Fruit fly (Drosophila melanogaster) whole organism, embryonic: ENCODE measurements around the gene RpS17.
A peak's percentile ranks its signal among the peaks of the same experiment; 100 is the strongest.

Experiments
- ATbp ChIP-seq: fragments of 200-800 bp; sonication (Bioruptor generic); optimal IDR thresholded peaks from 2 replicates; lab custom pipeline; 2017; ENCODE audit warnings: missing biosample characterization, mild to moderate bottlenecking, missing genetic modification characterization, missing genetic modification reagents
- CG10462 ChIP-seq: fragments of 200-800 bp; sonication (Bioruptor generic); optimal IDR thresholded peaks from 2 replicates; lab custom pipeline; 2016; ENCODE audit warnings: missing biosample characterization, missing genetic modification characterization
- CG10979 ChIP-seq: fragments of 200-800 bp; sonication (Bioruptor generic); optimal IDR thresholded peaks from 2 replicates; lab custom pipeline; 2018; ENCODE audit warnings: missing biosample characterization, mild to moderate bottlenecking, missing genetic modification characterization, moderate library complexity
- CG11247 ChIP-seq: fragments of 200-800 bp; sonication (Bioruptor generic); IDR thresholded peaks from 2 replicates; pipeline ENCODE4 v1.3.6; 2022; ENCODE audit warnings: missing biosample characterization, missing genetic modification characterization
- CG12155 ChIP-seq: fragments of 200-800 bp; sonication (Bioruptor generic); optimal IDR thresholded peaks from 3 replicates; lab custom pipeline; 2016; ENCODE audit warnings: missing biosample characterization, missing genetic modification characterization
- CG1233 ChIP-seq: fragments of 200-800 bp; sonication (Bioruptor generic); optimal IDR thresholded peaks from 4 replicates; lab custom pipeline; 2018; ENCODE audit warnings: missing biosample characterization, mild to moderate bottlenecking, missing genetic modification characterization
- CG12659 ChIP-seq: fragments of 200-800 bp; sonication (Bioruptor generic); optimal IDR thresholded peaks from 3 replicates; lab custom pipeline; 2017; ENCODE audit warnings: mild to moderate bottlenecking, missing biosample characterization, missing genetic modification reagents, missing genetic modification characterization
- CG14667 ChIP-seq: fragments of 200-800 bp; sonication (Bioruptor generic); IDR thresholded peaks from 2 replicates; pipeline ENCODE4 v1.3.6; 2022; ENCODE audit warnings: missing biosample characterization, missing genetic modification characterization
- CG15601 ChIP-seq: fragments of 200-800 bp; sonication (Bioruptor generic); optimal IDR thresholded peaks from 3 replicates; lab custom pipeline; 2019; ENCODE audit warnings: missing biosample characterization, mild to moderate bottlenecking, missing genetic modification characterization, moderate library complexity
- CG1647 ChIP-seq: fragments of 200-800 bp; sonication (Bioruptor generic); optimal IDR thresholded peaks from 3 replicates; lab custom pipeline; 2016; ENCODE audit warnings: missing biosample characterization, missing genetic modification characterization
- CG17328 ChIP-seq: fragments of 200-800 bp; sonication (Bioruptor generic); IDR thresholded peaks from 2 replicates; pipeline ENCODE4 v1.3.6; 2022; ENCODE audit warnings: missing biosample characterization, missing genetic modification characterization
- CG17385 ChIP-seq: fragments of 200-800 bp; sonication (Bioruptor generic); optimal IDR thresholded peaks from 3 replicates; lab custom pipeline; 2018; ENCODE audit warnings: missing biosample characterization, mild to moderate bottlenecking, missing genetic modification characterization
- CG2712 ChIP-seq: fragments of 200-800 bp; optimal IDR thresholded peaks from 3 replicates; lab custom pipeline; 2019; ENCODE audit warnings: missing biosample characterization, mild to moderate bottlenecking, missing genetic modification characterization, moderate library complexity
- CG31441 ChIP-seq: fragments of 200-800 bp; sonication (Bioruptor generic); IDR thresholded peaks from 2 replicates; pipeline ENCODE4 v1.3.6; 2022; ENCODE audit warnings: missing biosample characterization, missing genetic modification characterization
- CG32532 ChIP-seq: fragments of 200-800 bp; sonication (Bioruptor generic); IDR thresholded peaks from 2 replicates; pipeline ENCODE4 v1.3.6; 2022; ENCODE audit warnings: missing biosample characterization, missing genetic modification characterization
- CG32767 ChIP-seq: fragments of 200-800 bp; sonication (Bioruptor generic); IDR thresholded peaks from 2 replicates; pipeline ENCODE4 v1.3.6; 2022; ENCODE audit warnings: missing biosample characterization, missing genetic modification characterization
- CG34224 ChIP-seq: fragments of 200-800 bp; sonication (Bioruptor generic); IDR thresholded peaks from 3 replicates; pipeline ENCODE4 v1.3.6; 2022; ENCODE audit warnings: missing biosample characterization, missing genetic modification characterization; ENCODE audit not compliant: partially characterized antibody
- CG4360 ChIP-seq: fragments of 200-800 bp; sonication (Bioruptor generic); IDR thresholded peaks from 2 replicates; pipeline ENCODE4 v1.3.6; 2022; ENCODE audit warnings: missing biosample characterization, missing genetic modification characterization
- CG4730 ChIP-seq: fragments of 200-800 bp; sonication (Bioruptor generic); IDR thresholded peaks from 2 replicates; pipeline ENCODE4 v1.3.6; 2022; ENCODE audit warnings: missing biosample characterization, missing genetic modification characterization
- CG4820 ChIP-seq: fragments of 200-800 bp; sonication (Bioruptor generic); optimal IDR thresholded peaks from 3 replicates; lab custom pipeline; 2016; ENCODE audit warnings: missing biosample characterization, missing genetic modification characterization
- CG6654 ChIP-seq: fragments of 200-800 bp; sonication (Bioruptor generic); optimal IDR thresholded peaks from 2 replicates; lab custom pipeline; 2017; ENCODE audit warnings: missing biosample characterization, mild to moderate bottlenecking, missing genetic modification characterization
- CG9727 ChIP-seq: fragments of 200-800 bp; sonication (Bioruptor generic); optimal IDR thresholded peaks from 3 replicates; lab custom pipeline; 2017; ENCODE audit warnings: missing biosample characterization, mild to moderate bottlenecking, missing genetic modification characterization
- CTCF ChIP-seq: fragments of 200-800 bp; sonication (Bioruptor generic); optimal IDR thresholded peaks from 2 replicates; lab custom pipeline; 2017; ENCODE audit warnings: missing biosample characterization, mild to moderate bottlenecking, missing genetic modification characterization, moderate library complexity
- D ChIP-seq, 2 experiments: fragments of 200-800 bp in 1 of 2; fragments of >200 bp in 1 of 2; sonication (Bioruptor generic) in 1 of 2; optimal IDR thresholded peaks; 2 replicates in 1 of 2; 3 replicates in 1 of 2; lab custom pipeline; 2017; ENCODE audit warnings: mild to moderate bottlenecking in 1 of 2, missing biosample characterization in 1 of 2, missing genetic modification characterization in 1 of 2, missing genetic modification reagents in 1 of 2
- Doc2 ChIP-seq: fragments of 200-800 bp; sonication (Bioruptor generic); IDR thresholded peaks from 2 replicates; pipeline ENCODE4 v1.3.6; 2022; ENCODE audit warnings: missing biosample characterization, missing genetic modification characterization
- Ets65A ChIP-seq: fragments of 200-800 bp; sonication (Bioruptor generic); peaks from one replicate; lab custom pipeline; 2016; ENCODE audit warnings: missing biosample characterization, missing genetic modification characterization
- Fer1 ChIP-seq: fragments of 200-800 bp; sonication (Bioruptor generic); optimal IDR thresholded peaks from 2 replicates; lab custom pipeline; 2017; ENCODE audit warnings: missing biosample characterization, mild to moderate bottlenecking, missing genetic modification characterization
- H2.0 ChIP-seq: fragments of 200-800 bp; sonication (Bioruptor generic); IDR thresholded peaks from 2 replicates; pipeline ENCODE4 v1.3.6; 2022; ENCODE audit warnings: missing biosample characterization, missing genetic modification characterization
- HLHmδ ChIP-seq: fragments of 200-800 bp; sonication (Bioruptor generic); optimal IDR thresholded peaks from 2 replicates; lab custom pipeline; 2018; ENCODE audit warnings: missing biosample characterization, mild to moderate bottlenecking, missing genetic modification characterization, moderate library complexity
- Hr3 ChIP-seq: fragments of 200-800 bp; sonication (Bioruptor generic); optimal IDR thresholded peaks from 3 replicates; lab custom pipeline; 2016; ENCODE audit warnings: missing biosample characterization, missing genetic modification characterization
- Kr ChIP-seq: fragments of 200-800 bp; sonication (Bioruptor generic); optimal IDR thresholded peaks from 2 replicates; lab custom pipeline; 2017; ENCODE audit warnings: missing biosample characterization, mild to moderate bottlenecking, missing genetic modification characterization
- Myb ChIP-seq: fragments of 200-800 bp; sonication (Bioruptor generic); optimal IDR thresholded peaks from 2 replicates; lab custom pipeline; 2016; ENCODE audit warnings: missing biosample characterization, missing genetic modification characterization
- Scr ChIP-seq: fragments of 200-800 bp; sonication (Bioruptor generic); IDR thresholded peaks from 2 replicates; pipeline ENCODE4 v1.3.6; 2022; ENCODE audit warnings: missing biosample characterization, missing genetic modification characterization; ENCODE audit not compliant: partially characterized antibody
- Sox100B ChIP-seq: fragments of 200-800 bp; sonication (Bioruptor generic); optimal IDR thresholded peaks from 3 replicates; lab custom pipeline; 2018; ENCODE audit warnings: missing biosample characterization, mild to moderate bottlenecking, missing genetic modification characterization
- Tbp ChIP-seq: fragments of >200 bp; optimal IDR thresholded peaks from 2 replicates; lab custom pipeline; 2018; ENCODE audit warnings: missing biosample characterization, missing genetic modification characterization
- Usf ChIP-seq: fragments of 200-800 bp; sonication (Bioruptor generic); optimal IDR thresholded peaks from 2 replicates; lab custom pipeline; 2017; ENCODE audit warnings: missing genotype, missing biosample characterization, missing genetic modification characterization
- YL-1 ChIP-seq: fragments of 200-800 bp; sonication (Bioruptor generic); optimal IDR thresholded peaks from 3 replicates; lab custom pipeline; 2017; ENCODE audit warnings: missing biosample characterization, mild to moderate bottlenecking, missing genetic modification characterization
- ab ChIP-seq: fragments of 200-800 bp; sonication (Bioruptor generic); optimal IDR thresholded peaks from 2 replicates; lab custom pipeline; 2016; ENCODE audit warnings: missing biosample characterization, missing genetic modification characterization
- danr ChIP-seq: fragments of 200-800 bp; sonication (Bioruptor generic); IDR thresholded peaks from 2 replicates; pipeline ENCODE4 v1.3.6; 2022; ENCODE audit warnings: missing biosample characterization, missing genetic modification characterization
- dati ChIP-seq: fragments of 200-800 bp; sonication (Bioruptor generic); IDR thresholded peaks from 2 replicates; pipeline ENCODE4 v1.3.6; 2022; ENCODE audit warnings: missing biosample characterization, missing genetic modification characterization
- fd96Cb ChIP-seq: fragments of 200-800 bp; sonication (Bioruptor generic); optimal IDR thresholded peaks from 2 replicates; lab custom pipeline; 2018; ENCODE audit warnings: missing biosample characterization, mild to moderate bottlenecking, missing genetic modification characterization, moderate library complexity
- gfzf ChIP-seq: fragments of 200-800 bp; sonication (Bioruptor generic); optimal IDR thresholded peaks from 2 replicates; lab custom pipeline; 2016; ENCODE audit warnings: missing biosample characterization, mild to moderate bottlenecking, missing genetic modification characterization, moderate library complexity
- jigr1 ChIP-seq: fragments of 200-800 bp; sonication (Bioruptor generic); IDR thresholded peaks from 3 replicates; pipeline ENCODE4 v1.3.6; 2022; ENCODE audit warnings: missing biosample characterization, missing genetic modification characterization
- maf-S ChIP-seq: fragments of 200-800 bp; sonication (Bioruptor generic); optimal IDR thresholded peaks from 2 replicates; lab custom pipeline; 2016; ENCODE audit warnings: missing biosample characterization, missing genetic modification characterization
- onecut ChIP-seq: fragments of 200-800 bp; sonication (Bioruptor generic); IDR thresholded peaks from 2 replicates; pipeline ENCODE4 v1.3.6; 2022; ENCODE audit warnings: missing biosample characterization, missing genetic modification characterization
- ranshi ChIP-seq: fragments of 200-800 bp; sonication (Bioruptor generic); IDR thresholded peaks from 2 replicates; pipeline ENCODE4 v1.3.6; 2022; ENCODE audit warnings: missing biosample characterization, missing genetic modification characterization
- sens ChIP-seq: fragments of 200-800 bp; sonication (Bioruptor generic); peaks from one replicate; lab custom pipeline; 2016; ENCODE audit warnings: missing biosample characterization, missing genetic modification characterization
- so ChIP-seq: fragments of 200-800 bp; sonication (Bioruptor generic); IDR thresholded peaks from 3 replicates; pipeline ENCODE4 v1.3.6; 2022; ENCODE audit warnings: missing biosample characterization, missing genetic modification characterization
- tio ChIP-seq: fragments of 200-800 bp; sonication (Bioruptor generic); optimal IDR thresholded peaks from 2 replicates; lab custom pipeline; 2017; ENCODE audit warnings: missing biosample characterization, missing genetic modification characterization, inconsistent platforms
- tup ChIP-seq: fragments of 200-800 bp; sonication (Bioruptor generic); optimal IDR thresholded peaks from 2 replicates; lab custom pipeline; 2016; ENCODE audit warnings: missing biosample characterization, mild to moderate bottlenecking, missing genetic modification characterization, moderate library complexity
- vnd ChIP-seq: fragments of 200-800 bp; sonication (Bioruptor generic); IDR thresholded peaks from 3 replicates; pipeline ENCODE4 v1.3.6; 2022; ENCODE audit warnings: missing biosample characterization, missing genetic modification characterization; ENCODE audit not compliant: partially characterized antibody
- z ChIP-seq: fragments of 200-800 bp; sonication (Bioruptor generic); IDR thresholded peaks from 3 replicates; pipeline ENCODE4 v1.3.6; 2022; ENCODE audit warnings: missing biosample characterization, missing genetic modification characterization

The RpS17 gene

dm6 chr3L:9435315-9435714 lies 5.7 kb upstream of the RpS17 start, which contains the start of gene CG42526 (continued):
- no peak for TF ChIP-seq Tbp
- peak; percentile 43 for TF ChIP-seq Myb (GFP tag; lab: Kevin White, UChicago)
- peak; percentile 44; the same call in 1 of the 2 replicates for TF ChIP-seq CG11247 (GFP tag; lab: Robert Waterston, UW)
- no peak for TF ChIP-seq onecut
- TF ChIP-seq jigr1 (GFP tag; lab: Robert Waterston, UW), result no peak
- TF ChIP-seq CG4360 (GFP tag; lab: Robert Waterston, UW), result no peak
- TF ChIP-seq D (optimal IDR thresholded peaks at IDR 0.05; lab: Kevin White, UChicago), result no peak
- TF ChIP-seq D (GFP tag; optimal IDR thresholded peaks at IDR 0.05; lab: Kevin White, UChicago), result no peak
- TF ChIP-seq CG32767, result no peak
- TF ChIP-seq fd96Cb (tag; lab: Kevin White, UChicago), result no peak
- TF ChIP-seq danr (GFP tag; lab: Robert Waterston, UW), result no peak
- no peak for TF ChIP-seq CG4820 (GFP tag; lab: Kevin White, UChicago)
- peak; percentile 44 for TF ChIP-seq gfzf
- no peak for TF ChIP-seq tup (GFP tag; lab: Kevin White, UChicago)
- no peak for TF ChIP-seq CG10979 (tag; lab: Kevin White, UChicago)
- peak; percentile 46; the same call in 1 of the 2 replicates for TF ChIP-seq CG17328 (GFP tag; lab: Robert Waterston, UW)
- peak; percentile 93 for TF ChIP-seq Ets65A (GFP tag; lab: Kevin White, UChicago)
- peak; percentile 43 for TF ChIP-seq Fer1 (GFP tag; lab: Kevin White, UChicago)
- TF ChIP-seq HLHmδ (GFP tag; lab: Kevin White, UChicago), result no peak
- no peak for TF ChIP-seq Doc2 (GFP tag; lab: Robert Waterston, UW)
- peak; percentile 55; the same call in 2 of the 3 replicates for TF ChIP-seq CG34224
- TF ChIP-seq ab (GFP tag; lab: Kevin White, UChicago), result no peak
- no peak for TF ChIP-seq CG1233
- TF ChIP-seq CTCF (GFP tag; lab: Kevin White, UChicago), result peak; percentile 59
- no peak for TF ChIP-seq CG6654 (GFP tag; lab: Kevin White, UChicago)
- TF ChIP-seq ranshi (GFP tag; lab: Robert Waterston, UW), result no peak
- peak; percentile 55 for TF ChIP-seq YL-1
- no peak for TF ChIP-seq Usf
- no peak for TF ChIP-seq CG14667 (GFP tag; lab: Robert Waterston, UW)
- TF ChIP-seq CG32532, result peak; percentile 44; the same call in 1 of the 2 replicates
- no peak for TF ChIP-seq Kr (GFP tag; lab: Kevin White, UChicago)
- TF ChIP-seq CG31441 (GFP tag; lab: Robert Waterston, UW), result no peak
- peak; percentile 59 for TF ChIP-seq CG12659
- no peak for TF ChIP-seq maf-S (GFP tag; lab: Kevin White, UChicago)
- TF ChIP-seq vnd (GFP tag; lab: Robert Waterston, UW), result no peak
- peak; percentile 17 for TF ChIP-seq CG9727 (GFP tag; lab: Kevin White, UChicago)
- 0 out of 3 replicates have a peak, but pooled peaks have one; percentile 22 for TF ChIP-seq so (GFP tag; lab: Robert Waterston, UW)
- peak; percentile 66 for TF ChIP-seq H2.0 (GFP tag; lab: Robert Waterston, UW)
- TF ChIP-seq CG10462 (GFP tag; lab: Kevin White, UChicago), result no peak
- no peak for TF ChIP-seq tio (GFP tag; lab: Kevin White, UChicago)
- peak; percentile 49 for TF ChIP-seq CG17385
- TF ChIP-seq CG1647 (GFP tag; lab: Kevin White, UChicago), result peak; percentile 7
- TF ChIP-seq CG4730 (GFP tag; lab: Robert Waterston, UW), result no peak
- TF ChIP-seq sens (GFP tag; lab: Kevin White, UChicago), result peak; percentile 80
- peak; percentile 58 for TF ChIP-seq CG12155 (GFP tag; lab: Kevin White, UChicago)
- no peak for TF ChIP-seq z (GFP tag; lab: Robert Waterston, UW)
- no peak for TF ChIP-seq ATbp (GFP tag; lab: Kevin White, UChicago)
- TF ChIP-seq Sox100B (GFP tag; lab: Kevin White, UChicago), result no peak
- TF ChIP-seq Scr (GFP tag; lab: Robert Waterston, UW), result peak; percentile 57
- TF ChIP-seq CG2712 (tag; lab: Kevin White, UChicago), result peak; percentile 23
- no peak for TF ChIP-seq CG15601 (tag; lab: Kevin White, UChicago)
- TF ChIP-seq Hr3 (GFP tag; lab: Kevin White, UChicago), result no peak
- no peak for TF ChIP-seq dati (GFP tag; lab: Robert Waterston, UW)
